Fruit fly (Drosophila melanogaster) S2 (cell line): ENCODE data around the gene Drsl4.

Experiments
- CG8478 ChIP-seq: fragments of >200 bp; optimal IDR thresholded peaks from 2 replicates; lab custom pipeline; 2018
- CTCF ChIP-seq, 2 experiments: fragments of >200 bp; optimal IDR thresholded peaks; 2 replicates each; lab custom pipeline; 2018

DNA sequence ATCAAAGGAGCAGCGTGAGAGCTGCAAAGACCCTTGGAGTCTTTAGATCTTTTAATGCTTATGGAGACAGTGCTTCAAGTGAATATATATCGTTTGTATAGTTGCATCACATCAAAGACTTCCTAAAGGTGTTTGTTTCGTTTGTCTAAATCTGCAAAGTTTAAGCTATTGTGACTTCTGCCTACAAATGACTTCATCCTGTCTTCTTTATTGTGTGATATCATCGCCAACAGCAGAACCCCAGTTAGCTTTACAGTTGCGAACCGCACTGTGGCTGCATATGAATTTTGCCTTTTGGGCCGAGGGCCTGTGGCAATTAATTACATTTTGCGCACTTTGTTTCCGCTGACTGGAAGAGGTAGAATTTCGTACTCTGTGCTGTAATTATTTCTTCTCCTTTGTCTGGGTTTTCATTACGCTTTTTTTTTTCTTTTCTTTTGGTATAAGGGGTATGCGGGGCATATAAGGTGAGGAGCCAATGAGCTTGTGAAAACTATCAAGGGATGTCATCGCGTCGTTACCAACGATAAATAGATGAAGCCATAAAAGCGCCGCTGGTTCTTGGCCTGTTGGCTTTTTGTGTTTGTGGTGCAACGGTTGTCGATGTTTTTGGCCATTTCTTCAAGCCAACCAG is 27.0 kb downstream of the Drsl4 start:
- TF ChIP-seq CTCF (optimal IDR thresholded peaks at IDR 0.05; lab: Kevin White, UChicago), result no peak
- no peak for TF ChIP-seq CG8478 (lab: Kevin White, UChicago)
